Worm (Caenorhabditis elegans): ENCODE measurements around the gene pag-3.

DNA sequence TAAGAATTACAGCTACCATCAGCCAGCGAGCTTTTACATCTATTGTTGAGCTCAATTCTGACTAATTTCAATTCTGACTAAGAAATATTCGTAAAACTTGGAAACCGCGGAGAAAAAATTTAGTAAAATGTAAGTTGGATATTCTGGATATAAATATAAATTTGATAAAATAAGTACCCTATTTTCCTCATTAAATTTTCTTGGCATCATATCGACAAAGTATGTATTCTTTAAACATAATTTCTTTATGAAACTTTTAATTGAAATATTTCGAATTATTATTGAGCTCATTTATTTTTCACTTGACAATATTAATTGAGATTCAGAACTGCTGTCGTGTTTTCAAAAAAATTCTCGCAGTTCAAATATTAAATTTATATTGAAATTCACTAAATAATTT lies 24.9 kb downstream of the pag-3 start:
- TF ChIP-seq rcor-1 (GFP tag; IDR thresholded peaks at IDR 0.05) (no peak), ceh-40 (GFP tag; IDR thresholded peaks at IDR 0.05) (no peak), hsf-1 (GFP tag; IDR thresholded peaks at IDR 0.05) (no peak), Y67H2A.10 (GFP tag; conservative IDR thresholded peaks at IDR 0.05) (no peak), atf-7 (tag; optimal IDR thresholded peaks at IDR 0.05) (no peak), F22D6.2 (tag; optimal IDR thresholded peaks at IDR 0.05) (no peak), Y79H2A.3 (GFP tag; conservative IDR thresholded peaks at IDR 0.05) (no peak), F49E8.2 (tag; optimal IDR thresholded peaks at IDR 0.05; ENCODE audit: insufficient read depth) (no peak), F55B11.4 (tag; optimal IDR thresholded peaks at IDR 0.05; ENCODE audit: borderline replicate concordance, insufficient read depth) (no peak), dpl-1 (GFP tag; optimal IDR thresholded peaks at IDR 0.05) (no peak)
